Worm (Caenorhabditis elegans): ENCODE data around the gene R13D11.4.
"Not testable (repeated sequence)": the region's sequence is repeated elsewhere in the genome, so short reads cannot be mapped to it uniquely, and the experiment has no call there.

ce11 chrV:843118-843517 is 32.5 kb downstream of the R13D11.4 start, which contains the start of gene K09C6.8:
- TF ChIP-seq ceh-82 (tag; optimal IDR thresholded peaks at IDR 0.05); nhr-23 (tag; optimal IDR thresholded peaks at IDR 0.05); ceh-9 (tag; optimal IDR thresholded peaks at IDR 0.05); unc-62 (GFP tag; optimal IDR thresholded peaks at IDR 0.05); egl-27 (tag; optimal IDR thresholded peaks at IDR 0.05); hmg-11 (tag; optimal IDR thresholded peaks at IDR 0.05); zag-1 (tag; optimal IDR thresholded peaks at IDR 0.05); unc-39 (tag; optimal IDR thresholded peaks at IDR 0.05); nhr-25 (tag; optimal IDR thresholded peaks at IDR 0.05); ZK546.5 (tag; optimal IDR thresholded peaks at IDR 0.05); ama-1 (optimal IDR thresholded peaks at IDR 0.05); elt-3 (tag; optimal IDR thresholded peaks at IDR 0.05): not testable (repeated sequence)

Data from whole organism, L3 larva.